Worm (Caenorhabditis elegans): ENCODE results near the gene F55B11.7.

DNA sequence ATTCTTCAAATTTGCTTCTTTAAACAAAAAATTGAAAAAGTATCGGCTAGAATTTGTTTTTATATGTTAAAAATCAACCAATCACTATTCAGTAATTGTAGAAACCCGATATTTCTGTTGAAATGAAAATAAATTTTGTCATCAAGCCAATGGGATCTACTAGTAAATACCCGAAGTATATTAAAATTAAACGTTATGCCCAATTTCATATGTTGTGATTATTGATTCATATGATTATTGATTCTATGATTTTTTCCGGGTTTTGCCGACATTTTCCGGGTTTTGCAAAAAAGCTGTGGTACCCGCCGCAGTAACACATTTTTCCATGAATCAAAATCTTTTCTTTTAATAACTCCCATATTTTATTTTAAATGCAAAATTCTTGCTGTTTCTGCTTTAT, 26.3 kb downstream of the F55B11.7 start:
- TF ChIP-seq elt-3 (tag; optimal IDR thresholded peaks at IDR 0.05) (no peak), hlh-1 (tag; optimal IDR thresholded peaks at IDR 0.05) (no peak), nhr-12 (tag; optimal IDR thresholded peaks at IDR 0.05) (no peak), unc-62 (GFP tag; optimal IDR thresholded peaks at IDR 0.05) (no peak), mep-1 (tag; optimal IDR thresholded peaks at IDR 0.05) (no peak), unc-39 (tag; optimal IDR thresholded peaks at IDR 0.05) (no peak), pha-4 (tag; optimal IDR thresholded peaks at IDR 0.05) (no peak), sptf-1 (tag; optimal IDR thresholded peaks at IDR 0.05) (no peak), ces-1 (GFP tag; optimal IDR thresholded peaks at IDR 0.05) (no peak), ham-2 (GFP tag; optimal IDR thresholded peaks at IDR 0.05) (no peak), lsy-2 (tag; optimal IDR thresholded peaks at IDR 0.05) (no peak), tbx-8 (GFP tag; optimal IDR thresholded peaks at IDR 0.05) (no peak), nhr-76 (tag; optimal IDR thresholded peaks at IDR 0.05) (no peak)

Measured in whole organism, mixed stage, embryonic.